Worm (Caenorhabditis elegans): Measurements from ENCODE around the gene R04D3.4.

The R04D3.4 gene

ce11 chrX:13328034-13328433, 39.4 kb upstream of the R04D3.4 start, which contains the start of gene sir-2.2 (continued):
- 0 out of 2 replicates have a peak, but pooled peaks have one; percentile 40 for TF ChIP-seq nhr-41 (GFP tag; IDR thresholded peaks at IDR 0.05)
- TF ChIP-seq nhr-42 (GFP tag; IDR thresholded peaks at IDR 0.05), result no peak
- TF ChIP-seq php-3 (GFP tag; IDR thresholded peaks at IDR 0.05), result 0 out of 2 replicates have a peak, but pooled peaks have one; percentile 41
- TF ChIP-seq ceh-62 (tag; optimal IDR thresholded peaks at IDR 0.05), result no peak
- TF ChIP-seq hlh-30 (tag; optimal IDR thresholded peaks at IDR 0.05; ENCODE audit: insufficient read depth), result peak; percentile 79
- peak; percentile 42 for TF ChIP-seq nhr-77 (tag; optimal IDR thresholded peaks at IDR 0.05)
- no peak for TF ChIP-seq F26F4.8 (GFP tag; conservative IDR thresholded peaks at IDR 0.05)
- TF ChIP-seq ctbp-1 (GFP tag; IDR thresholded peaks at IDR 0.05), result no peak
- TF ChIP-seq dve-1 (tag; optimal IDR thresholded peaks at IDR 0.05; ENCODE audit: insufficient read depth), result peak; percentile 61
- peak; percentile 65 for TF ChIP-seq hlh-11 (tag; optimal IDR thresholded peaks at IDR 0.05)
- no peak for TF ChIP-seq daf-8 (GFP tag; IDR thresholded peaks at IDR 0.05)
- no peak for TF ChIP-seq egl-27 (tag; optimal IDR thresholded peaks at IDR 0.05)
- no peak for TF ChIP-seq spr-3 (GFP tag; optimal IDR thresholded peaks at IDR 0.05)

- TF ChIP-seq nhr-11 (tag; optimal IDR thresholded peaks at IDR 0.05), result no peak
- no peak for TF ChIP-seq lir-3 (tag; optimal IDR thresholded peaks at IDR 0.05)
- peak in 1 of 2 experiments; percentile 98 for TF ChIP-seq unc-62 (GFP tag; optimal IDR thresholded peaks at IDR 0.05 in 1 of 2)
- TF ChIP-seq unc-62 (tag; optimal IDR thresholded peaks at IDR 0.05), result no peak
- TF ChIP-seq nhr-28 (tag; optimal IDR thresholded peaks at IDR 0.05), result peak; percentile 76
- TF ChIP-seq nhr-48 (tag; optimal IDR thresholded peaks at IDR 0.05), result peak; percentile 53
- TF ChIP-seq mdl-1 (tag; optimal IDR thresholded peaks at IDR 0.05), result peak in 1 of 2 experiments; percentile 72
- peak; percentile 58 for TF ChIP-seq ceh-20 (GFP tag; IDR thresholded peaks at IDR 0.05)
- TF ChIP-seq nhr-25 (tag; optimal IDR thresholded peaks at IDR 0.05; ENCODE audit: borderline replicate concordance, insufficient read depth), result peak; percentile 72
- TF ChIP-seq hlh-30 (tag; optimal IDR thresholded peaks at IDR 0.05; ENCODE audit: insufficient read depth), result peak; percentile 67
- peak; percentile 33 for TF ChIP-seq hlh-11 (tag; optimal IDR thresholded peaks at IDR 0.05)
These were observed 36.4 kb upstream of the R04D3.4 start for ce11 chrX:13325039-13325438.

ce11 chrX:13324326-13324725, 35.7 kb upstream of the R04D3.4 start:
- TF ChIP-seq aha-1 (tag), result peak; percentile 96
- no peak for TF ChIP-seq zag-1 (tag; optimal IDR thresholded peaks at IDR 0.05)
- peak; percentile 8; the same call in 1 of the 2 replicates for TF ChIP-seq ceh-20 (GFP tag; IDR thresholded peaks at IDR 0.05)

ce11 chrX:13323697-13324096, 35.1 kb upstream of the R04D3.4 start:
- TF ChIP-seq vab-7 (GFP tag; IDR thresholded peaks at IDR 0.05) (no peak), php-3 (GFP tag; IDR thresholded peaks at IDR 0.05) (peak; percentile 56; the same call in 1 of the 2 replicates)

- TF ChIP-seq F37D6.2 (tag; optimal IDR thresholded peaks at IDR 0.05), result no peak
- peak; percentile 60 for TF ChIP-seq hlh-11 (tag; optimal IDR thresholded peaks at IDR 0.05)
- no peak for TF ChIP-seq dve-1 (tag; optimal IDR thresholded peaks at IDR 0.05; ENCODE audit: insufficient read depth)
- peak; percentile 32 for TF ChIP-seq hlh-30 (tag; optimal IDR thresholded peaks at IDR 0.05; ENCODE audit: insufficient read depth)
- peak; percentile 26 for TF ChIP-seq nhr-28 (tag; optimal IDR thresholded peaks at IDR 0.05)
- 0 out of 2 replicates have a peak, but pooled peaks have one; percentile 15 for TF ChIP-seq dmd-6 (GFP tag; IDR thresholded peaks at IDR 0.05)
These were observed 34.3 kb upstream of the R04D3.4 start, which contains the start of gene F46G10.2 for ce11 chrX:13322886-13323285. Gene F46G10.2, plus strand, starts transcription at chrX:13322963.

- TF ChIP-seq ceh-82 (tag; optimal IDR thresholded peaks at IDR 0.05) (no peak), lir-3 (tag; optimal IDR thresholded peaks at IDR 0.05) (no peak), ztf-11 (tag; optimal IDR thresholded peaks at IDR 0.05) (no peak), dmd-8 (GFP tag; IDR thresholded peaks at IDR 0.05) (no peak), R02D3.7 (tag; optimal IDR thresholded peaks at IDR 0.05) (no peak), zag-1 (tag; optimal IDR thresholded peaks at IDR 0.05) (no peak), mdt-29 (GFP tag; IDR thresholded peaks at IDR 0.05) (no peak), gei-8 (GFP tag; optimal IDR thresholded peaks at IDR 0.05) (no peak), mes-2 (tag; optimal IDR thresholded peaks at IDR 0.05; ENCODE audit: poor library complexity, severe bottlenecking) (peak; percentile 33), nhr-48 (tag; optimal IDR thresholded peaks at IDR 0.05) (no peak), nhr-11 (tag; optimal IDR thresholded peaks at IDR 0.05) (peak; percentile 50), hlh-30 (tag; optimal IDR thresholded peaks at IDR 0.05; ENCODE audit: insufficient read depth) (peak; percentile 44), nhr-77 (tag; optimal IDR thresholded peaks at IDR 0.05) (peak; percentile 6), set-16 (GFP tag; IDR thresholded peaks at IDR 0.05) (no peak), duxl-1 (tag; optimal IDR thresholded peaks at IDR 0.05; ENCODE audit: poor library complexity) (no peak), nhr-28 (tag; optimal IDR thresholded peaks at IDR 0.05) (peak; percentile 79), pqm-1 (tag; optimal IDR thresholded peaks at IDR 0.05) (peak; percentile 0), Y75B8A.6 (GFP tag; IDR thresholded peaks at IDR 0.05) (no peak), nhr-41 (GFP tag; IDR thresholded peaks at IDR 0.05) (no peak), jun-1 (tag; optimal IDR thresholded peaks at IDR 0.05) (no peak), nhr-42 (GFP tag; IDR thresholded peaks at IDR 0.05) (no peak), php-3 (GFP tag; IDR thresholded peaks at IDR 0.05) (peak; percentile 46; the same call in 1 of the 2 replicates)
These were observed 32.0 kb upstream of the R04D3.4 start for ce11 chrX:13320575-13320974.

All from whole organism, L4 larva.